Worm (Caenorhabditis elegans) whole organism, L2 larva: Measurements from ENCODE around the gene B0250.8.
A peak's percentile ranks its signal among the peaks of the same experiment; 100 is the strongest.

Experiments used
- C34F6.9 ChIP-seq: fragments of 150-350 bp; optimal IDR thresholded peaks from 2 replicates; lab custom pipeline; 2014; ENCODE audit warnings: missing biosample characterization, missing genetic modification characterization
- F13H6.1 ChIP-seq: sonication (generic microtip); optimal IDR thresholded peaks from 2 replicates; lab custom pipeline; 2016; ENCODE audit warnings: missing genetic modification characterization, missing compliant biosample characterization
- R02D3.7 ChIP-seq: fragments of 150-350 bp; optimal IDR thresholded peaks from 2 replicates; lab custom pipeline; 2014; ENCODE audit warnings: missing biosample characterization, missing genetic modification characterization
- Y55F3AM.14 ChIP-seq: fragments of 200-800 bp; sonication (Bioruptor generic); optimal IDR thresholded peaks from 2 replicates; lab custom pipeline; 2018; ENCODE audit warnings: mild to moderate bottlenecking, missing genetic modification characterization, missing compliant biosample characterization
- aly-2 ChIP-seq: fragments of 150-350 bp; optimal IDR thresholded peaks from 2 replicates; lab custom pipeline; 2014; ENCODE audit warnings: missing biosample characterization, missing genetic modification characterization
- blmp-1 ChIP-seq: sonication (generic microtip); optimal IDR thresholded peaks from 2 replicates; lab custom pipeline; 2017; ENCODE audit warnings: missing genetic modification characterization, mild to moderate bottlenecking, missing compliant biosample characterization, antibody characterized with exemption, moderate library complexity; ENCODE audit not compliant: insufficient read depth
- ceh-82 ChIP-seq: fragments of 150-350 bp; optimal IDR thresholded peaks from 2 replicates; lab custom pipeline; 2014; ENCODE audit warnings: missing biosample characterization, missing genetic modification characterization
- crh-2 ChIP-seq: sonication (generic microtip); optimal IDR thresholded peaks from 2 replicates; lab custom pipeline; 2017; ENCODE audit warnings: missing biosample characterization, missing genetic modification characterization
- dmd-4 ChIP-seq: sonication (generic microtip); optimal IDR thresholded peaks from 2 replicates; lab custom pipeline; 2017; ENCODE audit warnings: missing biosample characterization, missing genetic modification characterization
- egl-27 ChIP-seq: sonication (generic microtip); optimal IDR thresholded peaks from 3 replicates; lab custom pipeline; 2017; ENCODE audit warnings: missing biosample characterization, missing genetic modification reagents, missing genetic modification characterization
- elt-1 ChIP-seq: fragments of 150-350 bp; optimal IDR thresholded peaks from 2 replicates; lab custom pipeline; 2014; ENCODE audit warnings: missing biosample characterization, missing genetic modification characterization
- fos-1 ChIP-seq: fragments of 150-350 bp; optimal IDR thresholded peaks from 2 replicates; lab custom pipeline; 2014; ENCODE audit warnings: missing biosample characterization, missing genetic modification characterization
- gmeb-1 ChIP-seq: fragments of 150-350 bp; optimal IDR thresholded peaks from 2 replicates; lab custom pipeline; 2014; ENCODE audit warnings: missing biosample characterization, missing genetic modification characterization
- lin-11 ChIP-seq: fragments of 150-350 bp; sonication (generic microtip); optimal IDR thresholded peaks from 2 replicates; lab custom pipeline; 2014; ENCODE audit warnings: missing biosample characterization, missing genetic modification characterization, inconsistent platforms, mixed read lengths
- lin-39 ChIP-seq: fragments of 150-350 bp; optimal IDR thresholded peaks from 2 replicates; lab custom pipeline; 2014; ENCODE audit warnings: missing biosample characterization, missing genetic modification reagents, missing genetic modification characterization
- lsy-2 ChIP-seq, 2 experiments: fragments of 150-350 bp in 1 of 2; sonication (generic microtip) in 1 of 2; optimal IDR thresholded peaks; 2 replicates each; lab custom pipeline; 2014 to 2017; ENCODE audit warnings: missing biosample characterization in 2 of 2, missing genetic modification characterization in 2 of 2
- mdl-1 ChIP-seq, 2 experiments: fragments of 150-350 bp in 1 of 2; sonication (generic microtip) in 1 of 2; optimal IDR thresholded peaks; 2 replicates each; lab custom pipeline; 2017; ENCODE audit warnings: missing biosample characterization in 2 of 2, missing genetic modification characterization in 2 of 2
- nhr-11 ChIP-seq: fragments of 150-350 bp; optimal IDR thresholded peaks from 2 replicates; lab custom pipeline; 2014; ENCODE audit warnings: missing biosample characterization, missing genetic modification characterization
- nhr-129 ChIP-seq: fragments of 150-350 bp; optimal IDR thresholded peaks from 2 replicates; lab custom pipeline; 2014; ENCODE audit warnings: missing biosample characterization, missing genetic modification characterization
- nhr-23 ChIP-seq: fragments of 150-350 bp; optimal IDR thresholded peaks from 2 replicates; lab custom pipeline; 2014; ENCODE audit warnings: missing biosample characterization, missing genetic modification reagents, missing genetic modification characterization
- nhr-237 ChIP-seq: fragments of 150-350 bp; optimal IDR thresholded peaks from 2 replicates; lab custom pipeline; 2014; ENCODE audit warnings: missing biosample characterization, missing genetic modification characterization
- nhr-25 ChIP-seq: fragments of 150-350 bp; sonication (generic microtip); optimal IDR thresholded peaks from 3 replicates; lab custom pipeline; 2014; ENCODE audit warnings: missing biosample characterization, missing genetic modification characterization
- nhr-6 ChIP-seq: fragments of 150-350 bp; optimal IDR thresholded peaks from 2 replicates; lab custom pipeline; 2014; ENCODE audit warnings: missing biosample characterization, missing genetic modification characterization
- peb-1 ChIP-seq: fragments of 150-350 bp; optimal IDR thresholded peaks from 2 replicates; lab custom pipeline; 2014; ENCODE audit warnings: missing biosample characterization, missing genetic modification characterization
- sem-4 ChIP-seq: fragments of 150-350 bp; optimal IDR thresholded peaks from 2 replicates; lab custom pipeline; 2014; ENCODE audit warnings: missing biosample characterization, missing genetic modification reagents, missing genetic modification characterization
- skn-1 ChIP-seq: sonication (generic microtip); optimal IDR thresholded peaks from 2 replicates; lab custom pipeline; 2017; ENCODE audit warnings: missing biosample characterization, missing genetic modification characterization
- sma-3 ChIP-seq: sonication (generic microtip); optimal IDR thresholded peaks from 2 replicates; lab custom pipeline; 2016; ENCODE audit warnings: missing genetic modification reagents, missing genetic modification characterization, missing compliant biosample characterization
- sma-9 ChIP-seq, 2 experiments: fragments of 150-350 bp in 1 of 2; sonication (generic microtip) in 1 of 2; optimal IDR thresholded peaks; 2 replicates each; lab custom pipeline; 2014 to 2016; ENCODE audit warnings: missing genetic modification characterization in 2 of 2, mild to moderate bottlenecking in 1 of 2, missing biosample characterization in 1 of 2, missing compliant biosample characterization in 1 of 2, missing genetic modification reagents in 1 of 2, moderate library complexity in 1 of 2
- snpc-4 ChIP-seq: fragments of 150-350 bp; optimal IDR thresholded peaks from 2 replicates; lab custom pipeline; 2014; ENCODE audit warnings: missing biosample characterization, missing genetic modification characterization
- unc-55 ChIP-seq: fragments of 150-350 bp; sonication (generic microtip); optimal IDR thresholded peaks from 3 replicates; lab custom pipeline; 2014; ENCODE audit warnings: missing biosample characterization, missing genetic modification reagents, missing genetic modification characterization
- unc-62 ChIP-seq: fragments of 150-350 bp; optimal IDR thresholded peaks from 2 replicates; lab custom pipeline; 2014; ENCODE audit warnings: missing biosample characterization, missing genetic modification reagents, missing genetic modification characterization
- zag-1 ChIP-seq: fragments of 150-350 bp; optimal IDR thresholded peaks from 2 replicates; lab custom pipeline; 2014; ENCODE audit warnings: missing biosample characterization, missing genetic modification characterization
- ztf-11 ChIP-seq: sonication (generic microtip); optimal IDR thresholded peaks from 2 replicates; lab custom pipeline; 2017; ENCODE audit warnings: missing biosample characterization, missing genetic modification characterization
- ztf-4 ChIP-seq: fragments of 150-350 bp; optimal IDR thresholded peaks from 2 replicates; lab custom pipeline; 2014; ENCODE audit warnings: missing biosample characterization, missing genetic modification characterization

B0250.8 gene

ce11 chrV:20470385-20470784 lies at the start of gene B0250.8:
Gene B0250.8, minus strand, starts transcription at chrV:20470485.
- TF ChIP-seq F13H6.1 (tag; lab: Kevin White, UChicago) (no peak), nhr-6 (tag; lab: Kevin White, UChicago) (no peak), unc-55 (GFP tag; lab: Kevin White, UChicago) (no peak), nhr-25 (tag; lab: Kevin White, UChicago) (no peak), ceh-82 (tag; lab: Kevin White, UChicago) (no peak), skn-1 (tag; lab: Kevin White, UChicago) (no peak), nhr-237 (tag; lab: Kevin White, UChicago) (no peak), dmd-4 (tag; lab: Kevin White, UChicago) (no peak), blmp-1 (no peak), ztf-11 (tag; lab: Kevin White, UChicago) (no peak), C34F6.9 (tag; lab: Kevin White, UChicago) (no peak), nhr-11 (tag; lab: Kevin White, UChicago) (no peak), mdl-1 (tag; optimal IDR thresholded peaks at IDR 0.05; lab: Kevin White, UChicago) (no peak), sma-9 (GFP tag; optimal IDR thresholded peaks at IDR 0.05; lab: Kevin White, UChicago) (no peak), sma-9 (tag; optimal IDR thresholded peaks at IDR 0.05; lab: Kevin White, UChicago) (no peak)

- TF ChIP-seq nhr-237 (tag; lab: Kevin White, UChicago) (no peak), unc-55 (GFP tag; lab: Kevin White, UChicago) (no peak), ceh-82 (tag; lab: Kevin White, UChicago) (no peak), egl-27 (tag; lab: Kevin White, UChicago) (no peak), peb-1 (tag; lab: Kevin White, UChicago) (no peak), zag-1 (tag; lab: Kevin White, UChicago) (no peak), nhr-129 (no peak), nhr-23 (tag; lab: Kevin White, UChicago) (no peak), crh-2 (no peak), sem-4 (tag; lab: Kevin White, UChicago) (no peak), lin-39 (tag; lab: Kevin White, UChicago) (no peak), R02D3.7 (tag; lab: Kevin White, UChicago) (no peak), elt-1 (tag; lab: Kevin White, UChicago) (no peak), sma-9 (GFP tag; optimal IDR thresholded peaks at IDR 0.05; lab: Kevin White, UChicago) (no peak), sma-9 (tag; optimal IDR thresholded peaks at IDR 0.05; lab: Kevin White, UChicago) (no peak), snpc-4 (tag; lab: Kevin White, UChicago) (no peak), nhr-11 (tag; lab: Kevin White, UChicago) (no peak), Y55F3AM.14 (GFP tag; lab: Kevin White, UChicago) (no peak)
Measured at ce11 chrV:20518927-20519326, 48.6 kb upstream of the B0250.8 start, which contains the start of gene Y38H6C.25. Gene Y38H6C.25, plus strand, starts transcription at chrV:20519227.

- TF ChIP-seq egl-27 (tag; lab: Kevin White, UChicago), result no peak
- no peak for TF ChIP-seq gmeb-1
- no peak for TF ChIP-seq sma-9 (GFP tag; optimal IDR thresholded peaks at IDR 0.05; lab: Kevin White, UChicago)
- TF ChIP-seq sma-9 (tag; optimal IDR thresholded peaks at IDR 0.05; lab: Kevin White, UChicago), result no peak
- TF ChIP-seq skn-1 (tag; lab: Kevin White, UChicago), result no peak
- no peak for TF ChIP-seq lin-11 (tag; lab: Kevin White, UChicago)
- no peak for TF ChIP-seq aly-2
- no peak for TF ChIP-seq C34F6.9 (tag; lab: Kevin White, UChicago)
- no peak for TF ChIP-seq ztf-4
- TF ChIP-seq sma-3 (GFP tag; lab: Kevin White, UChicago), result no peak
- no peak for TF ChIP-seq nhr-23 (tag; lab: Kevin White, UChicago)
- TF ChIP-seq unc-62 (GFP tag; lab: Kevin White, UChicago), result no peak
- TF ChIP-seq ceh-82 (tag; lab: Kevin White, UChicago), result no peak
Measured at ce11 chrV:20517005-20517404, 46.7 kb upstream of the B0250.8 start.

- TF ChIP-seq lsy-2 (tag; optimal IDR thresholded peaks at IDR 0.05; lab: Kevin White, UChicago) (no peak), fos-1 (tag; lab: Kevin White, UChicago) (peak; percentile 63)
Measured at ce11 chrV:20514483-20514882, 44.2 kb upstream of the B0250.8 start.
